Fruit fly (Drosophila melanogaster): ENCODE measurements around the gene cnc.

Gene cnc

dm6 chr3R:23226521-23227039, at the start of gene cnc:
Gene cnc (minus strand): TSS chr3R:23226711.
- TF ChIP-seq CG8478 (optimal IDR thresholded peaks at IDR 0.05) = no peak
- TF ChIP-seq CTCF (optimal IDR thresholded peaks at IDR 0.05) = no peak

dm6 chr3R:23260569-23260968, 34.1 kb upstream of the cnc start:
- TF ChIP-seq CTCF (optimal IDR thresholded peaks at IDR 0.05) (no peak), CG8478 (optimal IDR thresholded peaks at IDR 0.05) (no peak)

DNA sequence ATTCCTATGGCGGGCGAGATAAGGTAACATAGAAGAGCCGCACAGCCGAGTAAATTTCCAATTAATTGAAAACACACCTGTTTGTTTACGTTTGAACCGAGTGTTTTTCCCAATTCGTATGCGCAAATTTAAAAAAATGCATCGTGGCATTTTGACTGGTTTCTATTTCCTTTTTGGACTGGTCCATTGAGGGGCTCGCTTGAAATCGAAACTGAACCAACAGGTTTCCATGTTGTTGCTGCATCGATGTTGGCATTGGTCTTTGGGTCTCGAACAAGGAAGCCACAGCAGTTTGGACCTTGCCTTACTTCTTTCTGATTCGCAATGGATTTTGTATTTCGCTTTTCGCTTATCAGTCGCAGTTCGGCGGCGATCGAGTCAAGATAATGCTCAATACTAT, 32.0 kb upstream of the cnc start:
- TF ChIP-seq CTCF (optimal IDR thresholded peaks at IDR 0.05) (no peak), CG8478 (optimal IDR thresholded peaks at IDR 0.05) (no peak)

- no peak for TF ChIP-seq CG8478 (optimal IDR thresholded peaks at IDR 0.05)
- no peak for TF ChIP-seq CTCF (optimal IDR thresholded peaks at IDR 0.05)
Measured at dm6 chr3R:23257986-23258427, 31.5 kb upstream of the cnc start, which contains the start of the genes wda and Pex11c. Gene wda (minus strand): TSS chr3R:23258087. Gene Pex11c (plus strand): TSS chr3R:23258365.

DNA sequence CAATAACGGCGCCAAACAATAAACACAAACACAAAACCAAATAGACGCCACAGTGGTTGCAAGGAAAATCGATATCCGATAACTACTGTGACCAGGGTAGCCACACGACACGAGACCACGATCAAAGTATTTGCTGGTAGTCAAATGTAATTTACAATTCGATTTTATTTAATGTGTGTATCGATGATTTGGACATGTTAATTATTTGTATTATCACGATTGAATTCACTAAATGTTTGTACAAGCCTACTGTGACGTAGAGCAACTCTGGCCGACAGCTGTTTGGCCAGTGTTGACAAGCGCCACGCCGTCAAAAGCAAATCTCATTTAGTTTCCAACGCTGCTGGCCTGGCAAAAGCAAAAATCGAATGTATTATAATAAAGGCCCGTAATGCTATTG, 24.7 kb upstream of the cnc start, which contains the start of the genes Rad60 and EloA:
Gene Rad60, minus strand, starts transcription at position 222 of the 400 bp plus-strand sequence.
Gene EloA, plus strand, starts transcription at position 308 of the 400 bp plus-strand sequence.
- no peak for TF ChIP-seq CTCF (optimal IDR thresholded peaks at IDR 0.05)
- no peak for TF ChIP-seq CG8478 (optimal IDR thresholded peaks at IDR 0.05)

DNA sequence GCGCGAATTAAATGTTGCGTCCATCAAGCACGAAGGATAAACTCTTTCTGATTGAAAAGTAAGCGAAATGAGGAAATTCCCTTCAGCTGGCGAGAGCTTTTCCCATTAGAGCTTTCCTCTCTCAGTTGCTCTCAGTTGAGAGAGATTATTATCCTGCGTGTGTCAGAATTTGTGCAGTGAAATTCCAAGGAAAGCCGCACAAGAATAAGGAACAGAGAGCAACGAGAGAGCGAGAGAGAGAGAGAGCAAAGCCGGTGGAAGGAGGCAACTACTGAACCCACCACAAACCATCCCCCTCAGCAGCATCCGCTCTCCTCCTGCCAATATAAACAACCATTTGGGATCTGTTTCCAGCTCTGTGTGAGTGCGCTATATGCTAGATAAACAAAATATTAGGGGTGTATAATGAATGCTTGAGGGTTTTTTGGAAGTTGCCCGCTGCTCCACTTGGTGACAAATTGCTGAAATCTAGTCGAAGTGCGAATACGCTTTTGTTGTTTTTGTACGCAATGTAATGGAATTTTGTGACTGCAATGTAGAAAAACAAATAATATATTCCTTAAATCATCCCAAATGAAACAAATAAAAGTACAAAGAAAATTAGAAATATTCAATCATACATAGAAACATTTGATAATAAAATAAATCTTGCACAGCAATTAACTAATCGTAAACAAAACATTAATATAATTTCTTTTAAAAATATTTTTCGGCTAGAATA, 22.5 kb upstream of the cnc start, which contains the start of gene CG4467:
Gene CG4467, minus strand, starts transcription at position 51 of the 721 bp plus-strand sequence.
- no peak for TF ChIP-seq CG8478 (optimal IDR thresholded peaks at IDR 0.05)
- TF ChIP-seq CTCF (optimal IDR thresholded peaks at IDR 0.05) = no peak

- TF ChIP-seq CTCF (optimal IDR thresholded peaks at IDR 0.05) = no peak
- TF ChIP-seq CG8478 (optimal IDR thresholded peaks at IDR 0.05) = no peak
Measured at dm6 chr3R:23239934-23240632, 13.6 kb upstream of the cnc start.

DNA sequence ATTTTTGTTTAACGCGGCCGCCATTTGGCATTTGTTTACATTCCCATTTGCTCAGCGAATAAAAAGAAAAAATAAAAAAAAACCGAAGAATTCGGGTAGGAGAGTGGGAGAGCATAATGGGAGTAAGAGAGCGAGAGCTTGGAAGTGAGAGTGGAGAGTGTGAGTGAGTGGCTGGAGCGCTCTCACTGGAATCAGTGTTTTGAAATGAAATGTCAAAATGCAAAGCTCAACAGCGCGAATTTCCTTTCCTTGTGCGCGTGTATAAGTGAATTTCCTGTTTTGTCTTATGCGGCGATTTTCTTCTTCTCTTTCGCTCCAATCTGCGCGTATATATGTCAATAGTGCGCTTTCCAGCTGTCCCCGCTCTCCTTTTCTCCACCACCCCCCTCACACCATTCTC, 12.5 kb upstream of the cnc start:
- TF ChIP-seq CTCF (optimal IDR thresholded peaks at IDR 0.05) (no peak), CG8478 (optimal IDR thresholded peaks at IDR 0.05) (no peak)

dm6 chr3R:23228605-23229264, 2.2 kb upstream of the cnc start:
- no peak for TF ChIP-seq CG8478 (optimal IDR thresholded peaks at IDR 0.05)
- TF ChIP-seq CTCF (optimal IDR thresholded peaks at IDR 0.05) = no peak

DNA sequence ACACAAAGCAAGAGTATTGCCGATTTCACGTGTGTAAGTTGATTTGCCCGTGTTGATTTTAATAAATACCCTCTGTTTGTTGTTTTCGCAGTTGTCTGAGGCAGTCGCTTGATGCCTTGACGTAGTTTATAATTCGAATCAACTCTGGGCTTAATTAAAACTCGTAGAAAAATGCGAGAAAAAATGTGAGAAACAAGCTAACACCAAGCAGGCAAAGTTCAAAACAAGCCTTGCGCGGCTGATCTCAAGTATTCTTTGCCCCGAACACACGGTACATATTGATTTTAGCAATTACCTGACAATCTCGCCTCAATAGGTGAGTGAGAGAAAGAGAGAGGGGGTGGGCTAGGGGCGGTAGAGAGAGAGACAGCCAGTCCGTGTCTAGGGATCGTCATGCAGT, 1.2 kb downstream of the cnc start:
- TF ChIP-seq CTCF (optimal IDR thresholded peaks at IDR 0.05) = no peak
- TF ChIP-seq CG8478 (optimal IDR thresholded peaks at IDR 0.05) = no peak

- TF ChIP-seq CTCF (optimal IDR thresholded peaks at IDR 0.05) (no peak), CG8478 (optimal IDR thresholded peaks at IDR 0.05) (no peak)
Measured at dm6 chr3R:23223151-23223810, 3.2 kb downstream of the cnc start.

- TF ChIP-seq CTCF (optimal IDR thresholded peaks at IDR 0.05) (no peak), CG8478 (optimal IDR thresholded peaks at IDR 0.05) (no peak)
Measured at dm6 chr3R:23221680-23222148, 4.8 kb downstream of the cnc start.

DNA sequence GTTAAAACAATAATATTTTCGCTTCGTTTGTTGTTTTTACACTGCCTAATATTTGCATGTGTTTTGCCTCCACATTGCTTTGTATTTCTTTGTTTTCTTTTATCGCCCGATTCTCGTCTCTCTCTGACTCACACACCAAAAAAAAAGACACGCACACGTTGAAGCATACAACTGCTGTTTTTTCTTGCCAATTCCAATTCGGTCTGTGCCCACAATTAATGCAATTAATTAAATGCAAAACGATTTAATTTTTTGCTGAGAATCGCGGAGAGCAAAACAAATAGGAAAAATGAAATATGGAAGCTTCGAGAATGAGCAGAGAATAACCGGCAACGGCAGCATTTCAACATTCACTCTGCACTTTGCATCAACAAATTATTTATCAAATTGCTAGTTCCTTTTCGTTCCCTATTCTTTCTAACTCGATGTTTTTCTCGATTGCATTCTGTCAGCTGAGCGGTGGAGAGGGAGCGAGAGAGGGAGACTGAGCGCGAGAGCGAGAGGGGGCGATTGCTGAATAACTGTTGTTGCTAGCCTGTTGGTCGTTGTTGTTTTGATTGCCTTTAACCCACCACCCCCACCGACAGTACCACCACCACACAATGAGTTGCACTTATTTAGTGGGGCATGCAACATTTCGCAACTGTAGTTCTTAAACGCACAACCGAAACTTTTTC, 5.4 kb downstream of the cnc start:
- TF ChIP-seq CTCF (optimal IDR thresholded peaks at IDR 0.05) = no peak
- no peak for TF ChIP-seq CG8478 (optimal IDR thresholded peaks at IDR 0.05)
